Worm (Caenorhabditis elegans) whole organism, early embryonic: ENCODE results near the gene C49C8.6.

Source experiments
- tbx-37 ChIP-seq: fragments of 200-800 bp; sonication (Bioruptor generic); conservative IDR thresholded peaks from 2 replicates; pipeline ENCODE4 v1.3.6; 2022; ENCODE audit warnings: missing genetic modification reagents, missing genetic modification characterization, missing compliant biosample characterization
- tra-4 ChIP-seq: sonication (generic microtip); optimal IDR thresholded peaks from 2 replicates; lab custom pipeline; 2017; ENCODE audit warnings: missing genetic modification characterization, missing compliant biosample characterization

DNA sequence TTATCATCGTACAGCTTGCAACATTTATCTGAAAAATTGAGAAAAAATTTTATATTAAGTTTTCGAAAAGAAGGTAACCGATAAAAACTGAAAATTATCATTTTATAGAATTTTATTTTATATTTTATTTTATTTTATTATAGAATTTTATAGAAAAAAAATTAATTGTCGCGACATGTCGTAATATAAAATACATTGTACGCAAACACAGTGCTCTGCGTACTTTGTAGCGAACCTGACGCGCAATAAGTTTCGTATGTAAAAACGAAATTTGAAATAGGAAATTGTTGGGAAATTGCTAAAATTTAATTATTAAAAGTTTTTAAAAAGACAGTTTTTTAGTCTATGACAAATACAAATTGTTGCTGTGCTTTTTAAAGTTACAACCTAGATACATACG is 33.5 kb upstream of the C49C8.6 start, which contains the start of the genes hst-1 and ints-6:
- no peak for TF ChIP-seq tra-4 (tag; lab: Kevin White, UChicago)
- no peak for TF ChIP-seq tbx-37 (GFP tag; lab: Robert Waterston, UW)
